Worm (Caenorhabditis elegans) whole organism, mixed stage, embryonic: Measurements from ENCODE around the gene F14F3.4.

Source experiments
- blmp-1 ChIP-seq: fragments of 150-350 bp; optimal IDR thresholded peaks from 2 replicates; lab custom pipeline; 2014; ENCODE audit warnings: missing biosample characterization, missing genetic modification characterization
- drap-1 ChIP-seq: fragments of 200-800 bp; sonication (Bioruptor generic); optimal IDR thresholded peaks from 3 replicates; lab custom pipeline; 2018; ENCODE audit warnings: mild to moderate bottlenecking, missing genetic modification characterization, missing compliant biosample characterization
- elt-3 ChIP-seq: fragments of 150-350 bp; optimal IDR thresholded peaks from 2 replicates; lab custom pipeline; 2014; ENCODE audit warnings: missing biosample characterization, missing genetic modification characterization
- lsy-2 ChIP-seq: fragments of 150-350 bp; optimal IDR thresholded peaks from 2 replicates; lab custom pipeline; 2014; ENCODE audit warnings: missing biosample characterization, missing genetic modification characterization
- mab-5 ChIP-seq: fragments of 150-350 bp; optimal IDR thresholded peaks from 2 replicates; lab custom pipeline; 2014; ENCODE audit warnings: missing biosample characterization, missing genetic modification characterization
- nhr-12 ChIP-seq: fragments of 150-350 bp; optimal IDR thresholded peaks from 2 replicates; lab custom pipeline; 2014; ENCODE audit warnings: missing biosample characterization, missing genetic modification characterization
- nhr-2 ChIP-seq: fragments of 150-350 bp; optimal IDR thresholded peaks from 2 replicates; lab custom pipeline; 2014; ENCODE audit warnings: missing biosample characterization, missing genetic modification characterization
- pha-4 ChIP-seq: fragments of 150-350 bp; optimal IDR thresholded peaks from 2 replicates; lab custom pipeline; 2018; ENCODE audit warnings: missing biosample characterization, missing genetic modification reagents, missing genetic modification characterization
- snpc-4 ChIP-seq: fragments of 150-350 bp; optimal IDR thresholded peaks from 2 replicates; lab custom pipeline; 2014; ENCODE audit warnings: missing biosample characterization, missing genetic modification characterization
- unc-62 ChIP-seq: fragments of 150-350 bp; optimal IDR thresholded peaks from 2 replicates; lab custom pipeline; 2014; ENCODE audit warnings: missing biosample characterization, missing genetic modification reagents, missing genetic modification characterization

ce11 chrX:10482272-10482671, 38.9 kb downstream of the F14F3.4 start:
- no peak for TF ChIP-seq unc-62 (GFP tag; lab: Kevin White, UChicago)
- TF ChIP-seq lsy-2: no peak
- no peak for TF ChIP-seq nhr-2 (tag; lab: Kevin White, UChicago)
- TF ChIP-seq blmp-1 (tag; lab: Kevin White, UChicago): no peak
- TF ChIP-seq nhr-12: no peak
- TF ChIP-seq drap-1 (GFP tag; lab: Kevin White, UChicago): no peak
- no peak for TF ChIP-seq pha-4
- no peak for TF ChIP-seq mab-5 (tag; lab: Kevin White, UChicago)
- no peak for TF ChIP-seq snpc-4
- TF ChIP-seq elt-3: no peak
